Fruit fly (Drosophila melanogaster): Measurements from ENCODE around the gene gnu.

gnu gene

DNA sequence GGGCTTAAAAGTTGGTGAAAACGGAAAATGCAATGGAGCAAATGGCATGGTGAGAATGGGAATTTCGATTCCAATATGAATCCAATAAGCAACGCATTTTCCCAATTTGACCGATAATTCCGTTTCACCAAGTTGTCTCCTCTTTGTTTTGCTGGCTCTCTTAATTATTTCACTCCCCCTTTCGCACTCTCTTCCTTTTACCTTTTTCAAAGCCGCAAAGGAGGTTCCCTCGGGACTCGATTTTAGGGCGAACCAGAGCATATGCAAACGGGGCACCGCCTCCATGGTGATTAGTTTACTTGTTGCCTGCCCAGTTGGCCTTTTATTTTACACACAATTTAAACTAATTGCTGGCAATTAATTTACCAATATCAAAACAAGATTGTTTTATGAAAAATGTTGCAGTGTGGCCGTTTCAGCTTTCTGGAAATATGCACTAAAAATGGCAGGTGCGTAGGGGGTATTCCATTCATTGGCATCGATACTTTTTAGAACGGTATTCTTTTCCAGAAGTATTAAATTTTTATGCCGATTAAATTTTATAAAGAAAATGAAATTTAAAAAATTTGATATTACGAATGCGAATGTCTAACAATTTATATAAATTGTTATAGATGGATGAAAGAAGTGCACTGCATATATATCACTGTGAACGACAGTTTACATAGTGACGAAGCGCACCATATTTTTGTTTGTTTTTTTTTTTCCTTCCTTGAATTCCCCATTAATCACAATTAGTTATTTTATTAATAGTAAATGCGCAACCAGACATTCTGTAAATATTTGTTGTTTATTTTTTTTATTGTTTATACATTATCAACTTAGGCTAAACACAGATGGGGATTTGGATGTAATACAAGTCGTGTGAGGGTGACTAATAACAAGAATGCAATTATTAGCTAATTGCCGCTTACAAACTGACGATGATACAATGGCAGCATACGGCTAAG is 27.2 kb downstream of the gnu start, which contains the start of gene mop (continued):
- TF ChIP-seq Doc3 (GFP tag; IDR thresholded peaks at IDR 0.05; ENCODE audit: partially characterized antibody) = peak; percentile 42; the same call in 1 of the 3 replicates
- TF ChIP-seq yki (optimal IDR thresholded peaks at IDR 0.05) = no peak
- TF ChIP-seq dati (GFP tag; IDR thresholded peaks at IDR 0.05) = no peak
- TF ChIP-seq Camta (GFP tag; optimal IDR thresholded peaks at IDR 0.05) = no peak
- no peak for TF ChIP-seq CG17359 (tag; optimal IDR thresholded peaks at IDR 0.05)
- no peak for TF ChIP-seq pfk (GFP tag; optimal IDR thresholded peaks at IDR 0.05)
- TF ChIP-seq sisA (GFP tag; IDR thresholded peaks at IDR 0.05) = peak; percentile 37
- TF ChIP-seq trh (GFP tag; optimal IDR thresholded peaks at IDR 0.05) = no peak
- TF ChIP-seq CG17568 (GFP tag; optimal IDR thresholded peaks at IDR 0.05) = no peak
- TF ChIP-seq insv (GFP tag; optimal IDR thresholded peaks at IDR 0.05) = peak; percentile 92 to 98
- TF ChIP-seq Awh (GFP tag; IDR thresholded peaks at IDR 0.05) = peak; percentile 43
- peak; percentile 44 for TF ChIP-seq CG12155 (GFP tag; optimal IDR thresholded peaks at IDR 0.05)
- no peak for TF ChIP-seq tio (GFP tag; optimal IDR thresholded peaks at IDR 0.05)
- peak; percentile 43 for TF ChIP-seq CG10979 (tag; optimal IDR thresholded peaks at IDR 0.05)
- TF ChIP-seq ac (GFP tag; optimal IDR thresholded peaks at IDR 0.05) = no peak
- TF ChIP-seq lov (optimal IDR thresholded peaks at IDR 0.05) = no peak
- TF ChIP-seq lov (GFP tag; IDR thresholded peaks at IDR 0.05) = no peak
- TF ChIP-seq Atf-2 (GFP tag; optimal IDR thresholded peaks at IDR 0.05) = no peak
- TF ChIP-seq stc (GFP tag; IDR thresholded peaks at IDR 0.05) = no peak
- no peak for TF ChIP-seq Atf3 (GFP tag; optimal IDR thresholded peaks at IDR 0.05)
- peak; percentile 9 for TF ChIP-seq Six4 (GFP tag; optimal IDR thresholded peaks at IDR 0.05)
- TF ChIP-seq CG3726 (GFP tag; IDR thresholded peaks at IDR 0.05) = no peak
- no peak for TF ChIP-seq CG30020 (tag; optimal IDR thresholded peaks at IDR 0.05)
- TF ChIP-seq CG6254 (GFP tag; optimal IDR thresholded peaks at IDR 0.05) = no peak
- TF ChIP-seq croc (GFP tag; conservative IDR thresholded peaks at IDR 0.05) = no peak
- no peak for TF ChIP-seq CG7963 (GFP tag; IDR thresholded peaks at IDR 0.05; ENCODE audit: partially characterized antibody)
- TF ChIP-seq CG10654 (GFP tag; optimal IDR thresholded peaks at IDR 0.05) = no peak
- no peak for TF ChIP-seq prd (optimal IDR thresholded peaks at IDR 0.05)
- peak; percentile 73 for TF ChIP-seq prd (GFP tag; IDR thresholded peaks at IDR 0.05)
- no peak for TF ChIP-seq dimm (GFP tag; IDR thresholded peaks at IDR 0.05)
- no peak for TF ChIP-seq ATbp (GFP tag; optimal IDR thresholded peaks at IDR 0.05)
- TF ChIP-seq bcd (GFP tag; optimal IDR thresholded peaks at IDR 0.05) = no peak
- TF ChIP-seq bowl (GFP tag; IDR thresholded peaks at IDR 0.05) = no peak
- TF ChIP-seq CG14014 (GFP tag; IDR thresholded peaks at IDR 0.05) = peak; percentile 55
- peak; percentile 41 for TF ChIP-seq Side (GFP tag; optimal IDR thresholded peaks at IDR 0.05)
- TF ChIP-seq CG14710 (tag; optimal IDR thresholded peaks at IDR 0.05) = peak; percentile 34
- TF ChIP-seq dysf (GFP tag; IDR thresholded peaks at IDR 0.05) = peak; percentile 46; the same call in 2 of the 3 replicates
- TF ChIP-seq Elba2 (GFP tag; optimal IDR thresholded peaks at IDR 0.05) = peak; percentile 42
- no peak for TF ChIP-seq Opbp (GFP tag; IDR thresholded peaks at IDR 0.05; ENCODE audit: partially characterized antibody)
- TF ChIP-seq CG2129 (GFP tag; IDR thresholded peaks at IDR 0.05; ENCODE audit: partially characterized antibody) = 0 out of 2 replicates have a peak, but pooled peaks have one; percentile 28
- peak; percentile 61 for TF ChIP-seq nmo (GFP tag; optimal IDR thresholded peaks at IDR 0.05)
- no peak for TF ChIP-seq da (GFP tag; optimal IDR thresholded peaks at IDR 0.05)
- peak; percentile 89 for TF ChIP-seq row (GFP tag; IDR thresholded peaks at IDR 0.05)
- peak; percentile 71 for TF ChIP-seq phol (tag; optimal IDR thresholded peaks at IDR 0.05)
- TF ChIP-seq Ada2b (GFP tag; IDR thresholded peaks at IDR 0.05) = peak; percentile 51
- peak; percentile 12 for TF ChIP-seq grau (tag; optimal IDR thresholded peaks at IDR 0.05)
- TF ChIP-seq CG30403 (GFP tag; optimal IDR thresholded peaks at IDR 0.05) = peak; percentile 46
- no peak for TF ChIP-seq gem (tag; optimal IDR thresholded peaks at IDR 0.05)
- no peak for TF ChIP-seq usp (GFP tag; optimal IDR thresholded peaks at IDR 0.05)
- TF ChIP-seq eve (GFP tag; optimal IDR thresholded peaks at IDR 0.05) = no peak

Measured in whole organism, embryonic.